Worm (Caenorhabditis elegans) whole organism, L3 larva: ENCODE data around the gene T10H9.1.

Source experiments
- ZK546.5 ChIP-seq: sonication (generic microtip); optimal IDR thresholded peaks from 2 replicates; lab custom pipeline; 2017; ENCODE audit warnings: missing biosample characterization, missing genetic modification characterization
- aly-2 ChIP-seq: fragments of 150-350 bp; optimal IDR thresholded peaks from 2 replicates; lab custom pipeline; 2014; ENCODE audit warnings: missing biosample characterization, missing genetic modification characterization
- ama-1 ChIP-seq: fragments of 150-350 bp; optimal IDR thresholded peaks from 2 replicates; lab custom pipeline; 2018
- ceh-16 ChIP-seq: sonication (generic microtip); optimal IDR thresholded peaks from 2 replicates; lab custom pipeline; 2017; ENCODE audit warnings: missing biosample characterization, missing genetic modification characterization
- ceh-28 ChIP-seq: fragments of 150-350 bp; optimal IDR thresholded peaks from 2 replicates; lab custom pipeline; 2014; ENCODE audit warnings: missing biosample characterization, missing genetic modification reagents, missing genetic modification characterization
- ceh-82 ChIP-seq: fragments of 150-350 bp; optimal IDR thresholded peaks from 2 replicates; lab custom pipeline; 2014; ENCODE audit warnings: missing biosample characterization, missing genetic modification characterization
- ceh-9 ChIP-seq: sonication (generic microtip); optimal IDR thresholded peaks from 2 replicates; lab custom pipeline; 2018; ENCODE audit warnings: missing biosample characterization, missing genetic modification characterization
- daf-12 ChIP-seq: fragments of 150-350 bp; optimal IDR thresholded peaks from 2 replicates; lab custom pipeline; 2014; ENCODE audit warnings: missing biosample characterization, missing genetic modification reagents, missing genetic modification characterization
- egl-5 ChIP-seq: fragments of 150-350 bp; optimal IDR thresholded peaks from 2 replicates; lab custom pipeline; 2017; ENCODE audit warnings: missing biosample characterization, missing genetic modification reagents, missing genetic modification characterization, inconsistent platforms
- elt-1 ChIP-seq: fragments of 150-350 bp; optimal IDR thresholded peaks from 2 replicates; lab custom pipeline; 2014; ENCODE audit warnings: missing biosample characterization, missing genetic modification characterization
- elt-2 ChIP-seq: sonication (generic microtip); optimal IDR thresholded peaks from 2 replicates; lab custom pipeline; 2016; ENCODE audit warnings: missing genetic modification reagents, mild to moderate bottlenecking, missing genetic modification characterization, missing compliant biosample characterization
- elt-3 ChIP-seq, 3 experiments: fragments of 150-350 bp in 1 of 3; sonication (generic microtip) in 2 of 3; optimal IDR thresholded peaks; 2 replicates in 2 of 3; 4 replicates in 1 of 3; lab custom pipeline; 2014 to 2017; ENCODE audit warnings: missing biosample characterization in 3 of 3, missing genetic modification characterization in 3 of 3
- fkh-10 ChIP-seq: sonication (generic microtip); optimal IDR thresholded peaks from 2 replicates; lab custom pipeline; 2017; ENCODE audit warnings: missing biosample characterization, missing genetic modification reagents, missing genetic modification characterization
- fkh-2 ChIP-seq: fragments of 150-350 bp; optimal IDR thresholded peaks from 2 replicates; lab custom pipeline; 2014; ENCODE audit warnings: missing biosample characterization, missing genetic modification reagents, missing genetic modification characterization
- fos-1 ChIP-seq: fragments of 150-350 bp; optimal IDR thresholded peaks from 2 replicates; lab custom pipeline; 2014; ENCODE audit warnings: missing biosample characterization, missing genetic modification characterization
- hmg-11 ChIP-seq: sonication (generic microtip); optimal IDR thresholded peaks from 2 replicates; lab custom pipeline; 2016; ENCODE audit warnings: missing genetic modification characterization, missing compliant biosample characterization
- lin-15B ChIP-seq: fragments of 150-350 bp; optimal IDR thresholded peaks from 2 replicates; lab custom pipeline; 2014; ENCODE audit warnings: missing biosample characterization, missing genetic modification characterization
- lsy-12 ChIP-seq: sonication (generic microtip); optimal IDR thresholded peaks from 2 replicates; lab custom pipeline; 2016; ENCODE audit warnings: mild to moderate bottlenecking, missing genetic modification characterization, missing compliant biosample characterization
- mdl-1 ChIP-seq: fragments of 150-350 bp; optimal IDR thresholded peaks from 2 replicates; lab custom pipeline; 2014; ENCODE audit warnings: missing biosample characterization, missing genetic modification characterization
- mml-1 ChIP-seq: fragments of 150-350 bp; sonication (generic microtip); optimal IDR thresholded peaks from 3 replicates; lab custom pipeline; 2014; ENCODE audit warnings: missing biosample characterization, missing genetic modification characterization
- nfya-1 ChIP-seq: sonication (generic microtip); optimal IDR thresholded peaks from 2 replicates; lab custom pipeline; 2017; ENCODE audit warnings: missing genetic modification characterization, mild to moderate bottlenecking, missing compliant biosample characterization, antibody characterized with exemption, moderate library complexity; ENCODE audit not compliant: insufficient read depth
- nhr-11 ChIP-seq: fragments of 150-350 bp; optimal IDR thresholded peaks from 2 replicates; lab custom pipeline; 2014; ENCODE audit warnings: missing biosample characterization, missing genetic modification characterization
- nhr-23 ChIP-seq: fragments of 150-350 bp; optimal IDR thresholded peaks from 2 replicates; lab custom pipeline; 2014; ENCODE audit warnings: missing biosample characterization, missing genetic modification reagents, missing genetic modification characterization
- nhr-25 ChIP-seq: sonication (generic microtip); optimal IDR thresholded peaks from 2 replicates; lab custom pipeline; 2017; ENCODE audit warnings: missing biosample characterization, missing genetic modification characterization
- nhr-28 ChIP-seq: fragments of 150-350 bp; optimal IDR thresholded peaks from 2 replicates; lab custom pipeline; 2014; ENCODE audit warnings: missing biosample characterization, missing genetic modification characterization
- nhr-67 ChIP-seq: fragments of 150-350 bp; optimal IDR thresholded peaks from 2 replicates; lab custom pipeline; 2014; ENCODE audit warnings: missing biosample characterization, missing genetic modification characterization
- nhr-76 ChIP-seq: fragments of 150-350 bp; sonication (generic microtip); optimal IDR thresholded peaks from 5 replicates; lab custom pipeline; 2014; ENCODE audit warnings: missing biosample characterization, missing genetic modification characterization
- nhr-77 ChIP-seq: fragments of 150-350 bp; optimal IDR thresholded peaks from 2 replicates; lab custom pipeline; 2014; ENCODE audit warnings: missing biosample characterization, missing genetic modification characterization
- pha-4 ChIP-seq: fragments of 150-350 bp; optimal IDR thresholded peaks from 2 replicates; lab custom pipeline; 2014; ENCODE audit warnings: missing biosample characterization, missing genetic modification reagents, missing genetic modification characterization
- pqm-1 ChIP-seq: fragments of 150-350 bp; optimal IDR thresholded peaks from 2 replicates; lab custom pipeline; 2017; ENCODE audit warnings: missing biosample characterization, missing genetic modification characterization, inconsistent platforms
- skn-1 ChIP-seq: fragments of 150-350 bp; optimal IDR thresholded peaks from 2 replicates; lab custom pipeline; 2014; ENCODE audit warnings: missing biosample characterization, missing genetic modification characterization
- unc-62 ChIP-seq: fragments of 150-350 bp; sonication (generic microtip); optimal IDR thresholded peaks from 4 replicates; lab custom pipeline; 2014; ENCODE audit warnings: missing biosample characterization, missing genetic modification reagents, missing genetic modification characterization
- zag-1 ChIP-seq: fragments of 150-350 bp; optimal IDR thresholded peaks from 2 replicates; lab custom pipeline; 2014; ENCODE audit warnings: missing biosample characterization, missing genetic modification characterization
- ztf-11 ChIP-seq: fragments of 150-350 bp; optimal IDR thresholded peaks from 2 replicates; lab custom pipeline; 2014; ENCODE audit warnings: missing biosample characterization, missing genetic modification characterization
- ztf-4 ChIP-seq: fragments of 150-350 bp; optimal IDR thresholded peaks from 2 replicates; lab custom pipeline; 2014; ENCODE audit warnings: missing biosample characterization, missing genetic modification characterization

Gene T10H9.1

ce11 chrV:6649317-6649716 is at the start of gene T10H9.1:
TSS of gene T10H9.1 (plus strand) at chrV:6649617.
- no peak for TF ChIP-seq ztf-4 (tag; lab: Kevin White, UChicago)
- no peak for TF ChIP-seq nhr-11 (tag; lab: Kevin White, UChicago)
- TF ChIP-seq elt-3 (tag; optimal IDR thresholded peaks at IDR 0.05; lab: Kevin White, UChicago): no peak
- TF ChIP-seq unc-62 (GFP tag; lab: Kevin White, UChicago): no peak
- no peak for TF ChIP-seq aly-2
- TF ChIP-seq pqm-1 (tag; lab: Kevin White, UChicago): no peak
- TF ChIP-seq elt-1 (tag; lab: Kevin White, UChicago): no peak
- TF ChIP-seq ztf-11 (tag; lab: Kevin White, UChicago): no peak
- no peak for TF ChIP-seq fos-1 (tag; lab: Kevin White, UChicago)
- no peak for TF ChIP-seq ceh-16
- TF ChIP-seq mml-1 (tag; lab: Kevin White, UChicago): no peak
- no peak for TF ChIP-seq hmg-11 (tag; lab: Kevin White, UChicago)
- no peak for TF ChIP-seq egl-5 (tag; lab: Kevin White, UChicago)
- no peak for TF ChIP-seq ceh-28 (tag; lab: Kevin White, UChicago)
- TF ChIP-seq nhr-28 (tag; lab: Kevin White, UChicago): no peak
- no peak for TF ChIP-seq elt-2

DNA sequence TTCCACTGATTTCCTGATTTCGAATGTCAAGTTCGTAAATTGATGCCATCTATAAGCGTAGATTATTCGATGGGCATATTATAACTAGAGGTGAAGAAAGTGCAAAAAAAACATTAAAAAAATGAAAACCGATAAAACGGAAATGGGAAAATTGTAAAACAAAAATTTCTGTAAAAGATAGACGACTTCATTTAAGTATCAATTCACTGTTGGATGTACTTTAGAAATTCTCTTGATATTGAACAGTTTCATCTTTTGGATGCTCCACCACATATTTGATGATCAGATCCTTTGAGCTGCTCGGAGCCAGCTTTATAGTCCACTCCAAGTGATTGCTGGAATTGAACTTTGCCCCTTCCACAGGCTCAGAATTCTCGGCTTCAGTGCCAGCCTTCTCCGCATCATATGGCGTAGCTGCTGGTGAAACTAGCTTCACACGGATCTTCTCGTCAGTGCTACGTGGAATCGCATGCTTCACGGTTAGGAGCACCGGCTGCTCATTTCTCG is 46.8 kb upstream of the T10H9.1 start, which contains the start of gene ZK1055.6:
Gene ZK1055.6 (minus strand): TSS at position 51 of the 507 bp plus-strand sequence.
- TF ChIP-seq nhr-25: no peak
- TF ChIP-seq elt-2: no peak
- TF ChIP-seq daf-12 (tag; lab: Kevin White, UChicago): no peak
- no peak for TF ChIP-seq ZK546.5 (tag; lab: Kevin White, UChicago)
- no peak for TF ChIP-seq fkh-2 (tag; lab: Kevin White, UChicago)
- TF ChIP-seq lin-15B: no peak
- no peak for TF ChIP-seq lsy-12 (tag; lab: Kevin White, UChicago)

DNA sequence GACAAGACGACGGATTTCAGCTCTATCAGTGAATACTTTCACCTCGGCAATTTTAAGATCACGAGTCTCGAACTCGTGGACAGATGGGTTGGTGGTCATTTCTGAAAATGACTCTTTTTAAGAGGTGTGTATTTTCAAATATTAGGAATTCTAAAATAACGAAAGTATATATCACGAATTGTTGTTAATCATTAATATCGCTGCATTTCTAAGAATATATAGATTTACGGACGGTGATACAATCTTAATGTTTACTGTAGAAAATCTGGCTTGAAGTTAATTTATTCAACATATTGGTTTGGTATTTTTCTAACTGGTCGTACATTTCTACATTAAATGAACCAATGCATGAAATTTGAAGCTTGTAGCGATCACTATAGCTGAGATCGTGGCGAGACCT is 44.1 kb upstream of the T10H9.1 start, which contains the start of gene ZK1055.7:
Gene ZK1055.7 (minus strand): TSS at position 101 of the 400 bp plus-strand sequence.
- TF ChIP-seq nhr-76 (tag; lab: Kevin White, UChicago) (no peak), nfya-1 (tag; lab: Kevin White, UChicago) (no peak), nhr-28 (tag; lab: Kevin White, UChicago) (no peak), nhr-77 (tag; lab: Kevin White, UChicago) (no peak), nhr-23 (no peak), mdl-1 (no peak), ama-1 (lab: Kevin White, UChicago) (no peak), skn-1 (tag; lab: Kevin White, UChicago) (no peak), hmg-11 (tag; lab: Kevin White, UChicago) (no peak), daf-12 (tag; lab: Kevin White, UChicago) (no peak), ztf-4 (tag; lab: Kevin White, UChicago) (no peak), elt-2 (no peak), ceh-82 (tag; lab: Kevin White, UChicago) (no peak), nhr-67 (tag; lab: Kevin White, UChicago) (no peak)

- TF ChIP-seq nhr-23: peak; percentile 31
- TF ChIP-seq elt-2: peak; percentile 33
- no peak for TF ChIP-seq nhr-67 (tag; lab: Kevin White, UChicago)
- TF ChIP-seq nhr-25: no peak
- peak; percentile 5 for TF ChIP-seq pqm-1 (tag; lab: Kevin White, UChicago)
- TF ChIP-seq ceh-9 (tag; lab: Kevin White, UChicago): no peak
- TF ChIP-seq unc-62 (GFP tag; lab: Kevin White, UChicago): no peak
- peak; percentile 45 for TF ChIP-seq pha-4 (tag; lab: Kevin White, UChicago)
- no peak for TF ChIP-seq zag-1
- TF ChIP-seq nfya-1 (tag; lab: Kevin White, UChicago): no peak
- no peak for TF ChIP-seq ceh-16
- TF ChIP-seq nhr-76 (tag; lab: Kevin White, UChicago): no peak
- TF ChIP-seq lsy-12 (tag; lab: Kevin White, UChicago): no peak
- TF ChIP-seq ztf-11 (tag; lab: Kevin White, UChicago): no peak
- TF ChIP-seq fkh-10 (GFP tag; lab: Kevin White, UChicago): no peak
- TF ChIP-seq, all 47 proteins: peak for 4
Observed at ce11 chrV:6606197-6606596, 43.2 kb upstream of the T10H9.1 start.
